Worm (Caenorhabditis elegans): ENCODE measurements around the gene mut-14.
"Not testable (repeated sequence)": the region's sequence is repeated elsewhere in the genome, so short reads cannot be mapped to it uniquely, and the experiment has no call there.

The mut-14 gene

DNA sequence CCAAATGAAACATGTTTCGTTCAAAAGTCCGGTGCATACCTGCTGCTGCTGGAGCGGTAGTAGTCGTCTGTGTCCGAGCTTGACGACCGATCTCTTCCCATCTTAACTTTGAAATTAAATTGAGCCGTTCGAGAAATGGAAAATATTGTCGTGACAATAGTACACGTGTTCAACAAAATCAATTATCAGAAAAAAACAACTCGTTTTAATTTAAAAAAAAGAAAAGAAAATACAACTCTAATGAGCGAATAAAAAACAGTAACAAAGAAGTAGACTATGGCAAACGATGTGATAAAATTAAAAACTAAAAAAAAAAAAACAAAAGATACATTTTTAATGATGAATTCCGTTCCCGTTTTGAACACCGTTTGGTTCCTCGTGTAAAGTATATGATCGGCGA lies 22.0 kb upstream of the mut-14 start, which contains the start of gene prp-39:
Gene prp-39 (minus strand): TSS at position 101 of the 400 bp plus-strand sequence.
- TF ChIP-seq W03F9.2 (tag; optimal IDR thresholded peaks at IDR 0.05), result no peak
- TF ChIP-seq dao-5 (tag; optimal IDR thresholded peaks at IDR 0.05), result no peak
- TF ChIP-seq him-1 (tag; optimal IDR thresholded peaks at IDR 0.05), result no peak

DNA sequence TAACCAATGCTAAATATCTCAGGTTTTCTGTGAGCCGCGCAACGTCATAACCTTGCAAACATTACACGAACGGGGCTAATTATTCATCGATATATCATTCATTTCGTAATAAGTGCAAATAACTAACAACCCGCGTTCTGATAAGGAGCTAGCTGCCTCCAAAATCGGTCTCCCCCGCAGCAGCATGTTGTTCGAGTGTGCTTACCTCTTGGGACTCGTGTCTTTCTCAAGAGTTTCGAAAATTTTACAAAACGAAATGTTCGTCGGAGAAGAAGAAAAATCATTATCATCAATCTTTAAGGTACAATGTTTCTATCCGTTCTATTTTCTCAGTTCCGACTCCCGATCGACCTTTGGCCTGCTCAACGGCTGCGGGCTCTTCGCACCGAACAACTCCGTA lies 17.4 kb upstream of the mut-14 start:
- TF ChIP-seq W03F9.2 (tag; optimal IDR thresholded peaks at IDR 0.05) (no peak), him-1 (tag; optimal IDR thresholded peaks at IDR 0.05) (no peak), dao-5 (tag; optimal IDR thresholded peaks at IDR 0.05) (no peak)

DNA sequence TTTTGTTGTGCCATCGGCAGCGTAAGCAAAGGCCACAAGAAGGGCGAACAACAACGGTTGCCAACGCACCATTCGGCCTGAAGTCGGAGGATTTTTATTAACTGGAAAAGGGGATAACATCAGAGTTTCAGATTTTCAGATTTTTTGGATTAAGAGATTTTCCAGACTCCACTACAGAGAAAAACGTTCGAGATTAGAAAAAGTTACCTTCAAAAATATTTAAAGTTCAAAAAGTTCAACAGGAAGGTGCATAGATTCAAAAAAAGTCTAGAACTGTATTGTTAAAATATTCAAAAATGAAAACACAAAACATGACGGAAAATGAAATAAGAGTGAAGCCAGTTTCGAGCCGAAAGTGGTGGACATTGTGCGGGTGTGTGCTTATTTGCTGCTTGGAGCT lies 15.5 kb upstream of the mut-14 start, which contains the start of gene pqn-13:
Gene pqn-13 (minus strand): TSS at position 101 of the 400 bp plus-strand sequence.
- no peak for TF ChIP-seq dao-5 (tag; optimal IDR thresholded peaks at IDR 0.05)
- no peak for TF ChIP-seq W03F9.2 (tag; optimal IDR thresholded peaks at IDR 0.05)
- no peak for TF ChIP-seq him-1 (tag; optimal IDR thresholded peaks at IDR 0.05)

DNA sequence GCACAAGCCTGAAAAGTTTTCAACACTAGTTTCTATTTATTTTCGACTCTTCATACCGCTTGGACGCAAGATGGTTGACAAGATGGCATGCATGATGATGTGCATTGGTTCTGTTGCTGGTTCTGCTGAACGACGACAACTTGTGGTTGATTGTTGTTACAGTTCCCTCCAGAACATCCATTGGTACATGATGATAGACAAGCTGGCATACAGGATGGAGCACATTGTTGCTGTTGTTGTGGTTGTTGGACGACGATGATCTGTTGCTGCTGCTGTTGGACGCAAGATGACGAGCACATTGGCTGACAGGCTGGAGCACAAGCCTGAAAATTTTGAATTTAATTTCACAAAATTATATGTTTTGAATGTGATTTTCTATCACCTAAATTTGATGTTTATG lies 11.8 kb upstream of the mut-14 start:
- no peak for TF ChIP-seq W03F9.2 (tag; optimal IDR thresholded peaks at IDR 0.05)
- TF ChIP-seq him-1 (tag; optimal IDR thresholded peaks at IDR 0.05), result no peak
- TF ChIP-seq dao-5 (tag; optimal IDR thresholded peaks at IDR 0.05), result no peak

DNA sequence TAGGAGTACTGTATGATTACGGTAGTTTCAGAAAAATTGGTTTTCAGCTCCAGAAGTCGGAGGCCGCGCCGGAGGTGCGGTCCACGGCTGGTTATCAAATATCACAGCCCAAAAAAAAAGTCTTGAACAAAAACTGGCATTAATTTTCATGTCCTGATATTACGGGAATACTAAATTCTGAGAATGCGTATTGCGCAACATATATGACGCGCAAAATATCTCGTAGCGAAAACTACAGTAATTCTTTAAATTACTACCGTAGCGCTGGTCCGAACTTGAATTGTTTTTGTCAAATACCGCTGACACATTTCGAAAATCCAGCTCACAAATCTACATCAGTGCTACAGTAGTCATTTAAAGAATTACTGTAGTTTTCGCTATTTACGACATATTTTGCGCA lies 8.5 kb upstream of the mut-14 start:
- TF ChIP-seq W03F9.2 (tag; optimal IDR thresholded peaks at IDR 0.05), result no peak
- no peak for TF ChIP-seq him-1 (tag; optimal IDR thresholded peaks at IDR 0.05)
- no peak for TF ChIP-seq dao-5 (tag; optimal IDR thresholded peaks at IDR 0.05)

DNA sequence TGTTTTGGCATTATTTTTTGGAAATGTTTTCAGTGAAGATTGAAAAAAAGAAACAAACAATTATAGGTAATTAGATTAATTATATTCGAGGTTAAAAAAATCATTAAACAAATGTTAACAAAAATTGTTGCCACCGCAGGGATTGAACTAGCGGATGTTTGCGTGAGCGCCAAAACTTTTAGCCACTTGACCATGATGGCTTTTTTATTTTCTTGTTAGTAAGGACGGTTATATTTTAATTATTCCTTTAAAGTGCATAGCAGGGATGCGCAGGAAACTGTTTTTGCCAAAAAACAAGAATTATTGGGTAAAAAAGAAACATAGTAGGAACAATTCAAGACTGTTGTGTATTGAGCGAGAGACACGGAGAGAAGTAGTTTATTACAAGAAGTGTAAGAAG lies 6.8 kb upstream of the mut-14 start:
- TF ChIP-seq him-1 (tag; optimal IDR thresholded peaks at IDR 0.05) (no peak), W03F9.2 (tag; optimal IDR thresholded peaks at IDR 0.05) (peak; percentile 18)

DNA sequence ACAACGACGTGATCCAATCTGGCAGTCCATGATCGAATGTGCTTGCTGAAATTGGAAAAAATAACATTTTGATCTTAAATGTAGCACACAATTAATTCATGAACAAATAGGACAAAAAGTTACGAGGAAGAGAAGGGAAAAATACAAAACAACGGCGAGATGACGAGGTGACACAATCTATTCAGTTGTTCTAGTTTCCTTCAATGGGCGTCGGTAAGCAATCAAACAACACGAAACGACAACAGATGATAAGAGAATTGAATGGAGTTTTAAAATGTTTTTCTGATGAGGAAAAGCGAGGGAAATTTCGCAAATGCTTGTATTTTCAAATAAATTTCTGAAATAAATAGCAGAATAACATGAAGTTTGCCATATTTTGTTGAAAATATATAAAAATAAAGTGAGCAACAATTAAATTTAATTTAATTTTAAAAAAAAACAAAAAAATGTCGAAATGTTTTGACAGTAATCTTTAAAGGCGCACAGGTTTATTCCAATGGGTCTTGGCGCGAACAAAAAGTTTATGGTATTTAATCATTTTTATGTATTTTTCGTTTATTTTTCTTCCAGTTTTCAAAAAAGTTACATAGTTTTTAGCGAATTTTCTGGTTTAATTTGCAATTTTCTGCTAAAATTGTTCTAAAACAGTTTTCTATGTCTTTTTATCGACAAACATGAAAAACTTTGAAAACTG lies 5.7 kb upstream of the mut-14 start, which contains the start of gene C14C11.7:
Gene C14C11.7 (minus strand): TSS at position 51 of the 694 bp plus-strand sequence.
- TF ChIP-seq W03F9.2 (tag; optimal IDR thresholded peaks at IDR 0.05), result no peak
- TF ChIP-seq him-1 (tag; optimal IDR thresholded peaks at IDR 0.05), result no peak

DNA sequence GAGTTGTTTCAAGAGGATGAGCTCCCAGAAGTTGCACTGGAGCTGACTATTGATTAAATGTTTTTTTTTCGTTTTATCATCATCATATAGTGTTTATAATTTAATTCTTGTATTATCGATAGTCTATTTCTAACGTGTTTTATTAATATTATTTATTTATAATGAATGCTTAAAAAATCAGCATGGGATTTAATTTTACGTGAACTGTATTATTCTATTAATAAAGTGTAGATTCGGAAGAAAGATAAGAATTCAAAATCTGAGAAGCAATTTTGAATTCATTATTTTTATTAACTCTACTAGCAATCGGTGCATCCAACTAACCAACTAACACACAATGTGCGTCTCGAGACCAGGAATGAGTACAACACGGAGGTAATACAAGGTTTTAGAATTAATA lies 2.8 kb upstream of the mut-14 start, which contains the start of gene C14C11.1:
Gene C14C11.1 (plus strand): TSS at position 301 of the 400 bp plus-strand sequence.
- not testable (repeated sequence) for TF ChIP-seq W03F9.2, him-1, dao-5 (tag; optimal IDR thresholded peaks at IDR 0.05)

DNA sequence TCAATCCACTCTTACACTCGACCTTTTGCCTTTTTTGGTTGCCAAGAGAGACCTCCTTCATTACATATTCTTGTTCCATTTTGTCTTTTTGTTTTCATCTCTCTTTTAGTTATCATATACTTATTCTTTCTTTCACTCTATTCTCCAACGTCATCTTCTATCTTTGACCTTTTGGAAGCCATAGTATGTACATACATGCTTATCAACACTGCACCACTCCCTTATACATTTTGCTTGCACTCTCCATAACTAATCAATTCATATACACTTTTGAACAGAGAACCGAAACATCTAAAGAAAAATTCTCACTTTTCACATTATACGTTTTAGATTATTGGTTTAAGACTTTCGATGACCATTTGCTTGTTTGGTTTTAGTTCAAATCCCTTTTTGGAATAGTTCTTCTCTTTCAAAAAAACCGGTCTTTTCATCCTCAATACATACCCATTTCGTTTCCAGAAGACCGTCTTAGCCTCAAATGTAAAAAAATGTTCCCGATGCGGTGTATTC lies 6.5 kb downstream of the mut-14 start, which contains the start of gene hex-2:
Gene hex-2 (plus strand): TSS at position 460 of the 510 bp plus-strand sequence.
- TF ChIP-seq dao-5 (tag; optimal IDR thresholded peaks at IDR 0.05) (no peak), him-1 (tag; optimal IDR thresholded peaks at IDR 0.05) (no peak), W03F9.2 (tag; optimal IDR thresholded peaks at IDR 0.05) (no peak)

DNA sequence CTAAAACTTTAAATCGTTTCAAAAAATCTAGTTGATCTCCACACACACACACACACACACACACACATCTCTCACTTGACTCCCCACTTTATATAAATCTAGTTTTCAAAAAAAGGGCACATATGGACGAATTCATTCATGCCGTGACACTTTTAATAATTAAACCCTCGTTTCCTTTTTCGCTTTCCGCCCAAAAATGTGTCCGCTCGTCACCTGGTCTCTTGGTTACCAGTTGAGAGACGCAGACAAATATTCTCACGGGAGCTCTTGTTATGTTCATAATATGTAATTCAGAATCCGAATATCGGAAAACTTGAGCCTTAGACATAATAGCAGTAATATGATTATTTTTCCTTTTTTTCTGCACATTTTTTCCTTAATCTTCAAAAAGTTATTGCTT lies 8.6 kb downstream of the mut-14 start:
- no peak for TF ChIP-seq dao-5 (tag; optimal IDR thresholded peaks at IDR 0.05)
- no peak for TF ChIP-seq W03F9.2 (tag; optimal IDR thresholded peaks at IDR 0.05)
- TF ChIP-seq him-1 (tag; optimal IDR thresholded peaks at IDR 0.05), result no peak

DNA sequence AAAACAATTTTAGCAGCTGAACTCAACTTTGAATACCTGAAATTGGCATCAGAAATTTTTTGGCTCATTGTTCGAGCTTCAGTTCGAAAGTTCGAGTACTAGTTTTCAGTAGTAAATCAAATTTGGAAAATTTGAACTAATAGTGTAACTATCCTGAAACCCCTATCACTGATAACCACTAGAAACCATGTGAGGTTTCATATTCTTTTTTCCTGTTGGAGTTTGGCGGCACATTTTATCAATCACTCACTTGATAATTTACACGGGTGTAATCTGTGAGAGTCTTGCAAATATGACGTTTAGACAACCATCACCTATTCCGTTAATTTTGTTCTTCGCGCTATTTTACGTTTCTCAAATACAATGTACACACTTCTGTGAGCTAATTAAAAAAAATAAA lies 13.1 kb downstream of the mut-14 start, which contains the start of gene C14C11.4:
Gene C14C11.4 (plus strand): TSS at position 252 of the 400 bp plus-strand sequence.
- TF ChIP-seq W03F9.2 (tag; optimal IDR thresholded peaks at IDR 0.05) (no peak), him-1 (tag; optimal IDR thresholded peaks at IDR 0.05) (no peak), dao-5 (tag; optimal IDR thresholded peaks at IDR 0.05) (no peak)

DNA sequence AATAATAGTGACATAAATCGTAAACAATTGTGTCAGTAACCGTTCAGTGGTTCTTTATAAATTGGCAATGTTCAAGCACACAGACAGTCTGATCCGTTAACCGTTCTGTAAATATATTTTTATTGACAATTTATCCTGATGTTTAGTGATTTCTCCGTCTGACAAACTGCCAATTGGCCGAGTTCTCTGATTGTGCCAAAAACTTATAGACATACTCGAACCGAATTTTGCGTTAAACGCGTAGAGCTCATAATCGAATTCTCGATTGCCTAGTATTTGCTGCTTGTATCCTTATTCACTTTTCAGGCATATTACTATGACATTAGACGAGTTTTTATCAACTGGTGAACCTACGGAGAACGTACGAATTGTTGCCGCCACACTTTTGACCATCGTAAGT lies 16.3 kb downstream of the mut-14 start, which contains the start of gene srx-117:
Gene srx-117 (plus strand): TSS at position 301 of the 400 bp plus-strand sequence.
- TF ChIP-seq dao-5 (tag; optimal IDR thresholded peaks at IDR 0.05) (no peak), him-1 (tag; optimal IDR thresholded peaks at IDR 0.05) (no peak), W03F9.2 (tag; optimal IDR thresholded peaks at IDR 0.05) (no peak)

DNA sequence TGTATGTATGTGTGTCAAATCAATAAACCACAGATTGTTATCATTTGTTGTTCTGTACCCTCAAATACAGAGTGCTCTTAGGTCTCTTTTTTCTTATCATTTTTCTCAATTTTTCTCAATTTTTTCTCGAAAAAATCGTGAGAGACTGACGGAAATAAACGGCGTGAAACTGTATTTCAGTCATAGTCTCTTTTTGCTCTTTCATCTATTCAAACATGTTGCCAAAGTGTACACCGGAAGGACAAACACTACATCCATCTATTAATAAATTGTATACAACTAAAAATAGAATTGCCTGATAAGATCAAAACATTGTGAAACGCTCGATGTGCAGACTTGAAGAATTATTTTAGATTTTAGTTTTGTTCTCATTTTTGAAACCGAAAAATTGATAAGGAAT lies 26.1 kb downstream of the mut-14 start:
- TF ChIP-seq dao-5 (tag; optimal IDR thresholded peaks at IDR 0.05) (no peak), him-1 (tag; optimal IDR thresholded peaks at IDR 0.05) (no peak), W03F9.2 (tag; optimal IDR thresholded peaks at IDR 0.05) (no peak)

DNA sequence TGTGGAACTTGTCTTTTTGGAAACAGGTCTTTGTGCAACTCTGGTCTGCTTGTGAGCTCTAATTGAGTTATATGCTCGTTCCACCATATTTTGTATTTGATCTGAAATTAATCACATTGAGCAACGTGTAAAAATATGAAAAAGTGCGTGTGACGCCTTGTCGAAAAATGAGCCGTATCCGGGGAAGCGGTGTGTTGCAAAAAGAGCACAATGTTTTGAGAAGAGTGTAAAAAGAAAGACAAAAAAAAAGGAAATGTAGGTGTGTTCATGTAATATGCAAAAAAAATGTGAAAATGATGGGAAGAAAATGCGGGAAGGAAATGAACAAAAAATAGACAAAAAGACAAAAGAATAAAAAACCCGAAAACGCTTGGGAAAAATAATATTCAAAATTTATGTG lies 29.7 kb downstream of the mut-14 start, which contains the start of gene acy-4:
Gene acy-4 (minus strand): TSS at position 101 of the 400 bp plus-strand sequence.
- TF ChIP-seq W03F9.2 (tag; optimal IDR thresholded peaks at IDR 0.05) (no peak), him-1 (tag; optimal IDR thresholded peaks at IDR 0.05) (no peak), dao-5 (tag; optimal IDR thresholded peaks at IDR 0.05) (no peak)
